Fruit fly (Drosophila melanogaster) whole organism, embryonic: ENCODE measurements around the gene CG10638.

Source experiments
- ATbp ChIP-seq: fragments of 200-800 bp; sonication (Bioruptor generic); optimal IDR thresholded peaks from 2 replicates; lab custom pipeline; 2017; ENCODE audit warnings: missing biosample characterization, mild to moderate bottlenecking, missing genetic modification characterization, missing genetic modification reagents
- Blimp-1 ChIP-seq: fragments of 200-800 bp; sonication (Bioruptor generic); optimal IDR thresholded peaks from 3 replicates; lab custom pipeline; 2018; ENCODE audit warnings: missing biosample characterization, missing genetic modification characterization, mild to moderate bottlenecking, moderate library complexity, missing genetic modification reagents
- Bteb2 ChIP-seq: fragments of 200-800 bp; sonication (Bioruptor generic); optimal IDR thresholded peaks from 2 replicates; lab custom pipeline; 2016; ENCODE audit warnings: missing biosample characterization, missing genetic modification characterization
- CG10366 ChIP-seq: fragments of 200-800 bp; sonication (Bioruptor generic); IDR thresholded peaks from 2 replicates; pipeline ENCODE4 v1.3.6; 2022; ENCODE audit warnings: missing biosample characterization, missing genetic modification characterization
- CG10979 ChIP-seq: fragments of 200-800 bp; sonication (Bioruptor generic); optimal IDR thresholded peaks from 2 replicates; lab custom pipeline; 2018; ENCODE audit warnings: missing biosample characterization, mild to moderate bottlenecking, missing genetic modification characterization, moderate library complexity
- CG13123 ChIP-seq: fragments of 200-800 bp; sonication (Bioruptor generic); optimal IDR thresholded peaks from 2 replicates; lab custom pipeline; 2016; ENCODE audit warnings: missing biosample characterization, missing genetic modification characterization
- CG14441 ChIP-seq: fragments of 200-800 bp; sonication (Bioruptor generic); IDR thresholded peaks from 2 replicates; pipeline ENCODE4 v1.3.6; 2022; ENCODE audit warnings: missing biosample characterization, missing genetic modification characterization
- CG1603 ChIP-seq: fragments of 200-800 bp; sonication (Bioruptor generic); optimal IDR thresholded peaks from 2 replicates; lab custom pipeline; 2019; ENCODE audit warnings: missing biosample characterization, mild to moderate bottlenecking, missing genetic modification characterization, moderate library complexity
- CG16863 ChIP-seq: fragments of 200-800 bp; sonication (Bioruptor generic); optimal IDR thresholded peaks from 3 replicates; lab custom pipeline; 2016; ENCODE audit warnings: missing biosample characterization, missing genetic modification characterization
- CG17568 ChIP-seq: fragments of 200-800 bp; sonication (Bioruptor generic); optimal IDR thresholded peaks from 2 replicates; lab custom pipeline; 2018; ENCODE audit warnings: missing biosample characterization, mild to moderate bottlenecking, missing genetic modification characterization, moderate library complexity
- CG2116 ChIP-seq: fragments of 200-800 bp; sonication (Bioruptor generic); optimal IDR thresholded peaks from 3 replicates; lab custom pipeline; 2018; ENCODE audit warnings: missing biosample characterization, mild to moderate bottlenecking, missing genetic modification characterization
- CG2199 ChIP-seq: fragments of 200-800 bp; sonication (Bioruptor generic); IDR thresholded peaks from 3 replicates; pipeline ENCODE4 v1.3.6; 2022; ENCODE audit warnings: missing biosample characterization, missing genetic modification characterization
- CG31365 ChIP-seq: fragments of 200-800 bp; sonication (Bioruptor generic); optimal IDR thresholded peaks from 2 replicates; lab custom pipeline; 2018; ENCODE audit warnings: missing biosample characterization, mild to moderate bottlenecking, missing genetic modification characterization
- CG32767 ChIP-seq: fragments of 200-800 bp; sonication (Bioruptor generic); IDR thresholded peaks from 2 replicates; pipeline ENCODE4 v1.3.6; 2022; ENCODE audit warnings: missing biosample characterization, missing genetic modification characterization
- CG34224 ChIP-seq: fragments of 200-800 bp; sonication (Bioruptor generic); IDR thresholded peaks from 3 replicates; pipeline ENCODE4 v1.3.6; 2022; ENCODE audit warnings: missing biosample characterization, missing genetic modification characterization; ENCODE audit not compliant: partially characterized antibody
- CG3847 ChIP-seq: fragments of 200-800 bp; sonication (Bioruptor generic); IDR thresholded peaks from 2 replicates; pipeline ENCODE4 v1.3.6; 2022; ENCODE audit warnings: missing biosample characterization, missing genetic modification characterization
- CG43689 ChIP-seq: fragments of 200-800 bp; sonication (Bioruptor generic); IDR thresholded peaks from 2 replicates; pipeline ENCODE4 v1.3.6; 2022; ENCODE audit warnings: missing biosample characterization, missing genetic modification characterization
- CG6254 ChIP-seq: fragments of 200-800 bp; sonication (Bioruptor generic); optimal IDR thresholded peaks from 3 replicates; lab custom pipeline; 2017; ENCODE audit warnings: mild to moderate bottlenecking, missing biosample characterization, missing genetic modification reagents, missing genetic modification characterization
- CG7271 ChIP-seq: fragments of 200-800 bp; sonication (Bioruptor generic); optimal IDR thresholded peaks from 2 replicates; lab custom pipeline; 2018; ENCODE audit warnings: missing biosample characterization, mild to moderate bottlenecking, missing genetic modification characterization, moderate library complexity
- CG7928 ChIP-seq: fragments of 200-800 bp; sonication (Bioruptor generic); optimal IDR thresholded peaks from 2 replicates; lab custom pipeline; 2017; ENCODE audit warnings: missing biosample characterization, mild to moderate bottlenecking, missing genetic modification characterization
- CG7963 ChIP-seq: fragments of 200-800 bp; sonication (Bioruptor generic); IDR thresholded peaks from 3 replicates; pipeline ENCODE4 v1.3.6; 2022; ENCODE audit warnings: missing biosample characterization, missing genetic modification characterization; ENCODE audit not compliant: partially characterized antibody
- Chrac-16 ChIP-seq: fragments of 200-800 bp; sonication (Bioruptor generic); optimal IDR thresholded peaks from 3 replicates; lab custom pipeline; 2016; ENCODE audit warnings: missing biosample characterization, missing genetic modification characterization
- Dek ChIP-seq: fragments of 200-800 bp; sonication (Bioruptor generic); optimal IDR thresholded peaks from 3 replicates; lab custom pipeline; 2019; ENCODE audit warnings: missing biosample characterization, mild to moderate bottlenecking, missing genetic modification characterization, moderate library complexity
- Dip3 ChIP-seq: fragments of 200-800 bp; sonication (Bioruptor generic); optimal IDR thresholded peaks from 3 replicates; lab custom pipeline; 2016; ENCODE audit warnings: missing biosample characterization, missing genetic modification characterization
- Ets97D ChIP-seq: fragments of 200-800 bp; sonication (Bioruptor generic); optimal IDR thresholded peaks from 3 replicates; lab custom pipeline; 2016; ENCODE audit warnings: missing biosample characterization, missing genetic modification characterization
- Hr3 ChIP-seq: fragments of 200-800 bp; sonication (Bioruptor generic); optimal IDR thresholded peaks from 3 replicates; lab custom pipeline; 2016; ENCODE audit warnings: missing biosample characterization, missing genetic modification characterization
- Lhr ChIP-seq: fragments of 200-800 bp; sonication (Bioruptor generic); optimal IDR thresholded peaks from 3 replicates; lab custom pipeline; 2017; ENCODE audit warnings: mild to moderate bottlenecking, missing biosample characterization, missing genetic modification reagents, missing genetic modification characterization
- Mad ChIP-seq: fragments of 200-800 bp; sonication (Bioruptor generic); optimal IDR thresholded peaks from 2 replicates; lab custom pipeline; 2016; ENCODE audit warnings: missing biosample characterization, missing genetic modification characterization
- Oli ChIP-seq: fragments of 200-800 bp; sonication (Bioruptor generic); optimal IDR thresholded peaks from 2 replicates; lab custom pipeline; 2018; ENCODE audit warnings: missing biosample characterization, mild to moderate bottlenecking, missing genetic modification characterization, moderate library complexity
- Ptx1 ChIP-seq: fragments of 200-800 bp; sonication (Bioruptor generic); IDR thresholded peaks from 2 replicates; pipeline ENCODE4 v1.3.6; 2022; ENCODE audit warnings: missing biosample characterization, missing genetic modification characterization
- Trl ChIP-seq, 3 experiments: fragments of >200 bp in 2 of 3; fragments of 200-800 bp in 1 of 3; sonication (Bioruptor generic) in 1 of 3; optimal IDR thresholded peaks; 2 replicates in 1 of 3; 3 replicates in 2 of 3; lab custom pipeline; 2016 to 2017; ENCODE audit warnings: missing biosample characterization in 1 of 3, missing genetic modification characterization in 1 of 3
- crc ChIP-seq: fragments of 200-800 bp; sonication (Bioruptor generic); optimal IDR thresholded peaks from 2 replicates; lab custom pipeline; 2016; ENCODE audit warnings: missing biosample characterization, missing genetic modification characterization
- crp ChIP-seq, 2 experiments: fragments of 200-800 bp; sonication (Bioruptor generic); optimal IDR thresholded peaks; 2 replicates in 1 of 2; 3 replicates in 1 of 2; lab custom pipeline; 2017; ENCODE audit warnings: missing biosample characterization in 2 of 2, missing genetic modification characterization in 2 of 2, mild to moderate bottlenecking in 1 of 2, moderate library complexity in 1 of 2
- esg ChIP-seq: fragments of 200-800 bp; sonication (Bioruptor generic); conservative IDR thresholded peaks from 2 replicates; pipeline ENCODE4 v1.3.6; 2022; ENCODE audit warnings: missing biosample characterization, missing genetic modification characterization
- eve ChIP-seq, 2 experiments: fragments of >200 bp; optimal IDR thresholded peaks; 2 replicates each; lab custom pipeline; 2017; ENCODE audit warnings: missing biosample characterization in 2 of 2, missing genetic modification characterization in 2 of 2
- hth ChIP-seq: fragments of >200 bp; optimal IDR thresholded peaks from 2 replicates; lab custom pipeline; 2017; ENCODE audit warnings: inconsistent platforms
- jing ChIP-seq: fragments of 200-800 bp; sonication (Bioruptor generic); optimal IDR thresholded peaks from 2 replicates; lab custom pipeline; 2018; ENCODE audit warnings: missing biosample characterization, mild to moderate bottlenecking, missing genetic modification characterization
- kah ChIP-seq: fragments of 200-800 bp; sonication (Bioruptor generic); optimal IDR thresholded peaks from 2 replicates; lab custom pipeline; 2018; ENCODE audit warnings: missing biosample characterization, mild to moderate bottlenecking, missing genetic modification characterization
- nom ChIP-seq: fragments of 200-800 bp; sonication (Bioruptor generic); optimal IDR thresholded peaks from 2 replicates; lab custom pipeline; 2017; ENCODE audit warnings: missing biosample characterization, missing genetic modification characterization, mild to moderate bottlenecking, moderate library complexity, missing genetic modification reagents
- pb ChIP-seq: fragments of 200-800 bp; sonication (Bioruptor generic); optimal IDR thresholded peaks from 3 replicates; lab custom pipeline; 2016; ENCODE audit warnings: missing biosample characterization, missing genetic modification characterization
- pum ChIP-seq: fragments of 200-800 bp; sonication (Bioruptor generic); optimal IDR thresholded peaks from 2 replicates; lab custom pipeline; 2016; ENCODE audit warnings: missing biosample characterization, missing genetic modification characterization
- sisA ChIP-seq: fragments of 200-800 bp; sonication (Bioruptor generic); IDR thresholded peaks from 2 replicates; pipeline ENCODE4 v1.3.6; 2022; ENCODE audit warnings: missing biosample characterization, missing genetic modification characterization
- sqz ChIP-seq: fragments of 200-800 bp; sonication (Bioruptor generic); optimal IDR thresholded peaks from 3 replicates; lab custom pipeline; 2018; ENCODE audit warnings: missing biosample characterization, mild to moderate bottlenecking, missing genetic modification characterization
- sr ChIP-seq: fragments of 200-800 bp; sonication (Bioruptor generic); IDR thresholded peaks from 3 replicates; pipeline ENCODE4 v1.3.6; 2022; ENCODE audit warnings: missing biosample characterization, missing genetic modification characterization
- tll ChIP-seq, 2 experiments: fragments of 200-800 bp in 1 of 2; fragments of >200 bp in 1 of 2; sonication (Bioruptor generic) in 1 of 2; optimal IDR thresholded peaks; 2 replicates each; lab custom pipeline; 2017 to 2019; ENCODE audit warnings: missing biosample characterization in 2 of 2, missing genetic modification characterization in 2 of 2, mild to moderate bottlenecking in 1 of 2, moderate library complexity in 1 of 2
- toy ChIP-seq: fragments of 200-800 bp; sonication (Bioruptor generic); IDR thresholded peaks from 2 replicates; pipeline ENCODE4 v1.3.6; 2022; ENCODE audit warnings: missing biosample characterization, missing genetic modification characterization
- wdn ChIP-seq: fragments of 200-800 bp; sonication (Bioruptor generic); IDR thresholded peaks from 2 replicates; pipeline ENCODE4 v1.3.6; 2022; ENCODE audit warnings: missing biosample characterization, missing genetic modification characterization
- zen2 ChIP-seq: fragments of 200-800 bp; sonication (Bioruptor generic); IDR thresholded peaks from 3 replicates; pipeline ENCODE4 v1.3.6; 2022; ENCODE audit warnings: missing biosample characterization, missing genetic modification characterization; ENCODE audit not compliant: partially characterized antibody

CG10638 gene

dm6 chr3L:12456916-12457662, 44.0 kb downstream of the CG10638 start (continued):
- TF ChIP-seq hth (lab: Kevin White, UChicago) = no peak
- TF ChIP-seq zen2 = no peak
- TF ChIP-seq CG7271 (tag; lab: Kevin White, UChicago) = peak; percentile 59
- TF ChIP-seq Lhr (GFP tag; lab: Kevin White, UChicago) = peak; percentile 63
- TF ChIP-seq CG17568 (GFP tag; lab: Kevin White, UChicago) = peak; percentile 51
- TF ChIP-seq CG13123 = peak; percentile 47
- TF ChIP-seq sisA (GFP tag; lab: Robert Waterston, UW) = peak; percentile 69
- peak; percentile 41; the same call in 1 of the 2 replicates for TF ChIP-seq esg
- peak; percentile 82 for TF ChIP-seq Chrac-16
- peak; percentile 68; the same call in 1 of the 2 replicates for TF ChIP-seq CG32767 (GFP tag; lab: Robert Waterston, UW)
- TF ChIP-seq crc (GFP tag; lab: Kevin White, UChicago) = no peak
- TF ChIP-seq toy (GFP tag; lab: Robert Waterston, UW) = no peak
- TF ChIP-seq CG16863 (GFP tag; lab: Kevin White, UChicago) = peak; percentile 59
- no peak for TF ChIP-seq CG2199
- TF ChIP-seq CG14441 (GFP tag; lab: Robert Waterston, UW) = peak; percentile 40; the same call in 1 of the 2 replicates
- TF ChIP-seq CG3847 = peak; percentile 22; the same call in 1 of the 2 replicates
- peak; percentile 49 for TF ChIP-seq pum (GFP tag; lab: Kevin White, UChicago)
- TF ChIP-seq CG7963 (GFP tag; lab: Robert Waterston, UW) = no peak
- TF ChIP-seq CG31365 (tag; lab: Kevin White, UChicago) = no peak
- TF ChIP-seq Dip3 (GFP tag; lab: Kevin White, UChicago) = no peak
- TF ChIP-seq Blimp-1 (GFP tag; lab: Kevin White, UChicago) = peak; percentile 88
- no peak for TF ChIP-seq nom (GFP tag; lab: Kevin White, UChicago)
- TF ChIP-seq wdn (GFP tag; lab: Robert Waterston, UW) = no peak
- TF ChIP-seq kah (GFP tag; lab: Kevin White, UChicago) = peak; percentile 46
- TF ChIP-seq CG10979 (tag; lab: Kevin White, UChicago) = peak; percentile 97
- TF ChIP-seq Ets97D (GFP tag; lab: Kevin White, UChicago) = no peak
- no peak for TF ChIP-seq Trl (optimal IDR thresholded peaks at IDR 0.05; lab: Kevin White, UChicago)
- TF ChIP-seq Trl (GFP tag; optimal IDR thresholded peaks at IDR 0.05; lab: Kevin White, UChicago) = peak; percentile 45
- peak; percentile 80 for TF ChIP-seq CG6254 (GFP tag; lab: Kevin White, UChicago)
- no peak for TF ChIP-seq CG10366 (GFP tag; lab: Robert Waterston, UW)
- peak; percentile 49 for TF ChIP-seq Bteb2
- TF ChIP-seq Dek = peak; percentile 48
- TF ChIP-seq Mad = peak; percentile 43
- no peak for TF ChIP-seq CG34224 (GFP tag; lab: Robert Waterston, UW)
- peak; percentile 44 for TF ChIP-seq CG2116 (GFP tag; lab: Kevin White, UChicago)
- TF ChIP-seq Oli (tag; lab: Kevin White, UChicago) = peak; percentile 87
- no peak for TF ChIP-seq CG43689 (GFP tag; lab: Robert Waterston, UW)
- TF ChIP-seq jing = peak; percentile 45
- TF ChIP-seq sqz = peak; percentile 84
- TF ChIP-seq sr = no peak
- TF ChIP-seq tll (GFP tag; optimal IDR thresholded peaks at IDR 0.05; lab: Kevin White, UChicago) = peak in 1 of 2 experiments; percentile 8
- TF ChIP-seq CG7928 (GFP tag; lab: Kevin White, UChicago) = no peak
- TF ChIP-seq CG1603 = peak; percentile 37
- peak in 1 of 2 experiments; percentile 82 for TF ChIP-seq eve (GFP tag; optimal IDR thresholded peaks at IDR 0.05; lab: Kevin White, UChicago)
- TF ChIP-seq Hr3 (GFP tag; lab: Kevin White, UChicago) = peak; percentile 78
- TF ChIP-seq Ptx1 (GFP tag; lab: Robert Waterston, UW) = peak; percentile 72
- peak in 1 of 2 experiments; percentile 17 for TF ChIP-seq crp (GFP tag; optimal IDR thresholded peaks at IDR 0.05; lab: Kevin White, UChicago)
- no peak for TF ChIP-seq pb
- peak; percentile 64 for TF ChIP-seq ATbp (GFP tag; lab: Kevin White, UChicago)
